Fruit fly (Drosophila melanogaster) whole organism, embryonic: ENCODE results near the gene CG5500.

Experiments
- Atf3 ChIP-seq: fragments of 200-800 bp; sonication (Bioruptor generic); optimal IDR thresholded peaks from 3 replicates; lab custom pipeline; 2016; ENCODE audit warnings: missing biosample characterization, missing genetic modification characterization
- BEAF-32 ChIP-seq: fragments of 200-800 bp; sonication (Bioruptor generic); optimal IDR thresholded peaks from 3 replicates; lab custom pipeline; 2017; ENCODE audit warnings: missing biosample characterization, missing genetic modification characterization, mild to moderate bottlenecking, moderate library complexity, missing genetic modification reagents
- CG12104 ChIP-seq: fragments of 200-800 bp; sonication (Bioruptor generic); optimal IDR thresholded peaks from 3 replicates; lab custom pipeline; 2016; ENCODE audit warnings: missing biosample characterization, missing genetic modification characterization
- CG13296 ChIP-seq: fragments of 200-800 bp; sonication (Bioruptor generic); optimal IDR thresholded peaks from 3 replicates; lab custom pipeline; 2018; ENCODE audit warnings: missing biosample characterization, mild to moderate bottlenecking, missing genetic modification characterization
- CG13775 ChIP-seq: fragments of 200-800 bp; sonication (Bioruptor generic); optimal IDR thresholded peaks from 3 replicates; lab custom pipeline; 2017; ENCODE audit warnings: missing biosample characterization, mild to moderate bottlenecking, missing genetic modification characterization
- CG15696 ChIP-seq: fragments of 200-800 bp; sonication (Bioruptor generic); optimal IDR thresholded peaks from 2 replicates; lab custom pipeline; 2019; ENCODE audit warnings: missing biosample characterization, mild to moderate bottlenecking, missing genetic modification characterization, moderate library complexity
- CG17359 ChIP-seq: fragments of 200-800 bp; sonication (Bioruptor generic); optimal IDR thresholded peaks from 3 replicates; lab custom pipeline; 2018; ENCODE audit warnings: missing biosample characterization, mild to moderate bottlenecking, missing genetic modification characterization, moderate library complexity
- CG1792 ChIP-seq: fragments of 200-800 bp; sonication (Bioruptor generic); optimal IDR thresholded peaks from 2 replicates; lab custom pipeline; 2016; ENCODE audit warnings: missing biosample characterization, missing genetic modification characterization
- CG2678 ChIP-seq: fragments of 200-800 bp; sonication (Bioruptor generic); optimal IDR thresholded peaks from 3 replicates; lab custom pipeline; 2019; ENCODE audit warnings: missing biosample characterization, mild to moderate bottlenecking, missing genetic modification characterization, moderate library complexity
- CG4404 ChIP-seq: fragments of 200-800 bp; sonication (Bioruptor generic); IDR thresholded peaks from 2 replicates; pipeline ENCODE4 v1.3.6; 2022; ENCODE audit warnings: missing biosample characterization, missing genetic modification characterization
- CG4424 ChIP-seq: fragments of 200-800 bp; sonication (Bioruptor generic); optimal IDR thresholded peaks from 3 replicates; lab custom pipeline; 2016; ENCODE audit warnings: missing biosample characterization, missing genetic modification characterization
- CG7556 ChIP-seq: fragments of 200-800 bp; sonication (Bioruptor generic); optimal IDR thresholded peaks from 2 replicates; lab custom pipeline; 2017; ENCODE audit warnings: missing biosample characterization, mild to moderate bottlenecking, missing genetic modification characterization
- CG8281 ChIP-seq: fragments of 200-800 bp; sonication (Bioruptor generic); optimal IDR thresholded peaks from 2 replicates; lab custom pipeline; 2018; ENCODE audit warnings: missing biosample characterization, mild to moderate bottlenecking, missing genetic modification characterization, moderate library complexity
- CG8388 ChIP-seq: fragments of 200-800 bp; sonication (Bioruptor generic); optimal IDR thresholded peaks from 2 replicates; lab custom pipeline; 2019; ENCODE audit warnings: missing biosample characterization, mild to moderate bottlenecking, missing genetic modification characterization, moderate library complexity
- CG9797 ChIP-seq: fragments of 200-800 bp; sonication (Bioruptor generic); optimal IDR thresholded peaks from 3 replicates; lab custom pipeline; 2018; ENCODE audit warnings: missing biosample characterization, mild to moderate bottlenecking, missing genetic modification characterization
- CrebB ChIP-seq: fragments of 200-800 bp; sonication (Bioruptor generic); optimal IDR thresholded peaks from 3 replicates; lab custom pipeline; 2018; ENCODE audit warnings: missing biosample characterization, mild to moderate bottlenecking, missing genetic modification characterization
- Doc3 ChIP-seq: fragments of 200-800 bp; sonication (Bioruptor generic); IDR thresholded peaks from 3 replicates; pipeline ENCODE4 v1.3.6; 2022; ENCODE audit warnings: missing biosample characterization, missing genetic modification characterization; ENCODE audit not compliant: partially characterized antibody
- Eip74EF ChIP-seq, 2 experiments: fragments of 200-800 bp in 1 of 2; fragments of >200 bp in 1 of 2; sonication (Bioruptor generic) in 1 of 2; optimal IDR thresholded peaks; 2 replicates each; lab custom pipeline; 2017 to 2019; ENCODE audit warnings: missing biosample characterization in 2 of 2, missing genetic modification characterization in 2 of 2, mild to moderate bottlenecking in 1 of 2, moderate library complexity in 1 of 2
- HLH54F ChIP-seq: fragments of 200-800 bp; sonication (Bioruptor generic); optimal IDR thresholded peaks from 3 replicates; lab custom pipeline; 2016; ENCODE audit warnings: missing biosample characterization, missing genetic modification characterization
- Hand ChIP-seq: fragments of 200-800 bp; sonication (Bioruptor generic); optimal IDR thresholded peaks from 2 replicates; lab custom pipeline; 2017; ENCODE audit warnings: mild to moderate bottlenecking, missing biosample characterization, missing genetic modification reagents, missing genetic modification characterization
- Hr51 ChIP-seq, 2 experiments: fragments of 200-800 bp; sonication (Bioruptor generic); optimal IDR thresholded peaks; 2 replicates in 1 of 2; 3 replicates in 1 of 2; lab custom pipeline; 2016 to 2018; ENCODE audit warnings: missing biosample characterization in 2 of 2, missing genetic modification characterization in 2 of 2, mild to moderate bottlenecking in 1 of 2, moderate library complexity in 1 of 2
- MTF-1 ChIP-seq: fragments of 200-800 bp; sonication (Bioruptor generic); optimal IDR thresholded peaks from 2 replicates; lab custom pipeline; 2018; ENCODE audit warnings: missing biosample characterization, mild to moderate bottlenecking, missing genetic modification characterization, borderline replicate concordance
- Opbp ChIP-seq: fragments of 200-800 bp; sonication (Bioruptor generic); IDR thresholded peaks from 3 replicates; pipeline ENCODE4 v1.3.6; 2022; ENCODE audit warnings: missing biosample characterization, missing genetic modification characterization; ENCODE audit not compliant: partially characterized antibody
- Optix ChIP-seq: fragments of 200-800 bp; sonication (Bioruptor generic); IDR thresholded peaks from 3 replicates; pipeline ENCODE4 v1.3.6; 2022; ENCODE audit warnings: missing biosample characterization, missing genetic modification characterization
- Sox100B ChIP-seq: fragments of 200-800 bp; sonication (Bioruptor generic); optimal IDR thresholded peaks from 3 replicates; lab custom pipeline; 2018; ENCODE audit warnings: missing biosample characterization, mild to moderate bottlenecking, missing genetic modification characterization
- Sox102F ChIP-seq: fragments of 200-800 bp; sonication (Bioruptor generic); optimal IDR thresholded peaks from 2 replicates; lab custom pipeline; 2018; ENCODE audit warnings: missing biosample characterization, mild to moderate bottlenecking, missing genetic modification characterization, moderate library complexity
- Xbp1 ChIP-seq: fragments of 200-800 bp; sonication (Bioruptor generic); optimal IDR thresholded peaks from 3 replicates; lab custom pipeline; 2016; ENCODE audit warnings: missing biosample characterization, mild to moderate bottlenecking, missing genetic modification characterization
- Xrp1 ChIP-seq: fragments of 200-800 bp; sonication (Bioruptor generic); IDR thresholded peaks from 2 replicates; pipeline ENCODE4 v1.3.6; 2022; ENCODE audit warnings: missing biosample characterization, missing genetic modification characterization
- ara ChIP-seq: fragments of 200-800 bp; sonication (Bioruptor generic); IDR thresholded peaks from 2 replicates; pipeline ENCODE4 v1.3.6; 2022; ENCODE audit warnings: missing biosample characterization, missing genetic modification characterization
- chif ChIP-seq, 2 experiments: fragments of 200-800 bp; sonication (Bioruptor generic); optimal IDR thresholded peaks; 3 replicates each; lab custom pipeline; 2016; ENCODE audit warnings: missing biosample characterization in 2 of 2, missing genetic modification characterization in 2 of 2
- crc ChIP-seq: fragments of 200-800 bp; sonication (Bioruptor generic); optimal IDR thresholded peaks from 2 replicates; lab custom pipeline; 2016; ENCODE audit warnings: missing biosample characterization, missing genetic modification characterization
- disco-r ChIP-seq: fragments of 200-800 bp; sonication (Bioruptor generic); optimal IDR thresholded peaks from 2 replicates; lab custom pipeline; 2016; ENCODE audit warnings: missing biosample characterization, missing genetic modification characterization
- dysf ChIP-seq: fragments of 200-800 bp; sonication (Bioruptor generic); IDR thresholded peaks from 3 replicates; pipeline ENCODE4 v1.3.6; 2022; ENCODE audit warnings: missing biosample characterization, missing genetic modification characterization
- emc ChIP-seq: fragments of 200-800 bp; sonication (Bioruptor generic); optimal IDR thresholded peaks from 2 replicates; lab custom pipeline; 2016; ENCODE audit warnings: missing biosample characterization, missing genetic modification characterization
- eve ChIP-seq, 2 experiments: fragments of >200 bp; optimal IDR thresholded peaks; 2 replicates each; lab custom pipeline; 2017; ENCODE audit warnings: missing biosample characterization in 2 of 2, missing genetic modification characterization in 2 of 2
- ftz-f1 ChIP-seq: fragments of 200-800 bp; sonication (Bioruptor generic); optimal IDR thresholded peaks from 2 replicates; lab custom pipeline; 2016; ENCODE audit warnings: missing biosample characterization, missing genetic modification characterization
- gcm2 ChIP-seq: fragments of 200-800 bp; sonication (Bioruptor generic); optimal IDR thresholded peaks from 2 replicates; lab custom pipeline; 2016; ENCODE audit warnings: missing biosample characterization, missing genetic modification characterization
- gfzf ChIP-seq: fragments of 200-800 bp; sonication (Bioruptor generic); optimal IDR thresholded peaks from 2 replicates; lab custom pipeline; 2016; ENCODE audit warnings: missing biosample characterization, mild to moderate bottlenecking, missing genetic modification characterization, moderate library complexity
- insv ChIP-seq, 2 experiments: fragments of 200-800 bp; sonication (Bioruptor generic); optimal IDR thresholded peaks; 3 replicates each; lab custom pipeline; 2016 to 2018; ENCODE audit warnings: missing biosample characterization in 2 of 2, missing genetic modification characterization in 2 of 2
- lbe ChIP-seq: fragments of 200-800 bp; sonication (Bioruptor generic); optimal IDR thresholded peaks from 2 replicates; lab custom pipeline; 2016; ENCODE audit warnings: missing biosample characterization, mild to moderate bottlenecking, missing genetic modification characterization
- oc ChIP-seq: fragments of 200-800 bp; sonication (Bioruptor generic); optimal IDR thresholded peaks from 2 replicates; lab custom pipeline; 2018; ENCODE audit warnings: missing biosample characterization, mild to moderate bottlenecking, missing genetic modification characterization, moderate library complexity
- p53 ChIP-seq: fragments of 200-800 bp; sonication (Bioruptor generic); optimal IDR thresholded peaks from 2 replicates; lab custom pipeline; 2016; ENCODE audit warnings: missing biosample characterization, missing genetic modification characterization
- pan ChIP-seq, 4 experiments: fragments of >200 bp in 3 of 4; fragments of 200-800 bp in 1 of 4; sonication (Bioruptor generic) in 1 of 4; optimal IDR thresholded peaks in 3 of 4; IDR thresholded peaks in 1 of 4; 2 replicates each; pipeline versions ENCODE4 v1.3.6 to Lab custom; 2017 to 2022; ENCODE audit warnings: missing biosample characterization in 2 of 4, missing genetic modification characterization in 2 of 4, mixed read lengths in 1 of 4
- pum ChIP-seq: fragments of 200-800 bp; sonication (Bioruptor generic); optimal IDR thresholded peaks from 2 replicates; lab custom pipeline; 2016; ENCODE audit warnings: missing biosample characterization, missing genetic modification characterization
- salm ChIP-seq: fragments of 200-800 bp; sonication (Bioruptor generic); optimal IDR thresholded peaks from 2 replicates; lab custom pipeline; 2018; ENCODE audit warnings: missing biosample characterization, mild to moderate bottlenecking, missing genetic modification characterization
- sens-2 ChIP-seq: fragments of 200-800 bp; sonication (Bioruptor generic); IDR thresholded peaks from 2 replicates; pipeline ENCODE4 v1.3.6; 2022; ENCODE audit warnings: missing biosample characterization, missing genetic modification characterization
- shn ChIP-seq: fragments of 200-800 bp; sonication (Bioruptor generic); optimal IDR thresholded peaks from 3 replicates; lab custom pipeline; 2016; ENCODE audit warnings: missing biosample characterization, missing genetic modification characterization
- sisA ChIP-seq: fragments of 200-800 bp; sonication (Bioruptor generic); IDR thresholded peaks from 2 replicates; pipeline ENCODE4 v1.3.6; 2022; ENCODE audit warnings: missing biosample characterization, missing genetic modification characterization
- slp2 ChIP-seq: fragments of 200-800 bp; sonication (Bioruptor generic); optimal IDR thresholded peaks from 2 replicates; lab custom pipeline; 2016; ENCODE audit warnings: missing biosample characterization, missing genetic modification characterization
- zen ChIP-seq: fragments of 200-800 bp; sonication (Bioruptor generic); optimal IDR thresholded peaks from 3 replicates; lab custom pipeline; 2018; ENCODE audit warnings: missing biosample characterization, mild to moderate bottlenecking, missing genetic modification characterization, moderate library complexity

The CG5500 gene

dm6 chr3R:26908750-26909149 is 32.3 kb downstream of the CG5500 start (continued):
- TF ChIP-seq CG13775 (GFP tag; lab: Kevin White, UChicago) = no peak
- TF ChIP-seq CG8281 (tag; lab: Kevin White, UChicago) = no peak
- no peak for TF ChIP-seq p53 (GFP tag; lab: Kevin White, UChicago)
- TF ChIP-seq eve (GFP tag; optimal IDR thresholded peaks at IDR 0.05; lab: Kevin White, UChicago) = no peak
- TF ChIP-seq CrebB (tag; lab: Kevin White, UChicago) = peak; percentile 31
- no peak for TF ChIP-seq shn (GFP tag; lab: Kevin White, UChicago)
- TF ChIP-seq Opbp (GFP tag; lab: Robert Waterston, UW) = no peak
- no peak for TF ChIP-seq disco-r (GFP tag; lab: Kevin White, UChicago)
- TF ChIP-seq Hand (GFP tag; lab: Kevin White, UChicago) = no peak
- TF ChIP-seq dysf (GFP tag; lab: Robert Waterston, UW) = no peak
- no peak for TF ChIP-seq ara (GFP tag; lab: Robert Waterston, UW)
- TF ChIP-seq crc (GFP tag; lab: Kevin White, UChicago) = no peak
- peak; percentile 41 for TF ChIP-seq CG2678 (tag; lab: Kevin White, UChicago)
- no peak for TF ChIP-seq slp2 (GFP tag; lab: Kevin White, UChicago)
- no peak for TF ChIP-seq lbe
- no peak for TF ChIP-seq sens-2 (GFP tag; lab: Robert Waterston, UW)
- no peak for TF ChIP-seq Xbp1 (GFP tag; lab: Kevin White, UChicago)
- TF ChIP-seq zen (tag; lab: Kevin White, UChicago) = no peak
- TF ChIP-seq CG4404 (GFP tag; lab: Robert Waterston, UW) = no peak
- TF ChIP-seq sisA (GFP tag; lab: Robert Waterston, UW) = no peak
- TF ChIP-seq gcm2 (GFP tag; lab: Kevin White, UChicago) = no peak
- TF ChIP-seq Xrp1 (GFP tag; lab: Robert Waterston, UW) = peak; percentile 49; the same call in 1 of the 2 replicates
- no peak for TF ChIP-seq CG1792 (GFP tag; lab: Kevin White, UChicago)
- no peak for TF ChIP-seq CG12104
- no peak for TF ChIP-seq pan (optimal IDR thresholded peaks at IDR 0.05; lab: Kevin White, UChicago)
- peak in 1 of 2 experiments; percentile 15 for TF ChIP-seq pan (GFP tag; optimal IDR thresholded peaks at IDR 0.05 in 1 of 2, IDR thresholded peaks at IDR 0.05 in 1 of 2)
- no peak for TF ChIP-seq CG9797 (GFP tag; lab: Kevin White, UChicago)
- TF ChIP-seq HLH54F = no peak
- no peak for TF ChIP-seq Optix (GFP tag; lab: Robert Waterston, UW)
- TF ChIP-seq CG4424 (GFP tag; lab: Kevin White, UChicago) = no peak
- no peak for TF ChIP-seq Hr51 (GFP tag; optimal IDR thresholded peaks at IDR 0.05; lab: Kevin White, UChicago)
- no peak for TF ChIP-seq pum (GFP tag; lab: Kevin White, UChicago)
- TF ChIP-seq CG15696 (tag; lab: Kevin White, UChicago) = peak; percentile 7
- no peak for TF ChIP-seq insv (GFP tag; optimal IDR thresholded peaks at IDR 0.05; lab: Kevin White, UChicago)
- no peak for TF ChIP-seq emc (GFP tag; lab: Kevin White, UChicago)
- TF ChIP-seq Sox102F (GFP tag; lab: Kevin White, UChicago) = no peak
- TF ChIP-seq salm (tag; lab: Kevin White, UChicago) = no peak
- TF ChIP-seq Doc3 (GFP tag; lab: Robert Waterston, UW) = no peak
- TF ChIP-seq CG8388 (GFP tag; lab: Kevin White, UChicago) = no peak
- TF ChIP-seq chif (GFP tag; optimal IDR thresholded peaks at IDR 0.05; lab: Kevin White, UChicago) = no peak
- TF ChIP-seq gfzf (GFP tag; lab: Kevin White, UChicago) = no peak
- TF ChIP-seq CG17359 (tag; lab: Kevin White, UChicago) = peak; percentile 16
- no peak for TF ChIP-seq oc (tag; lab: Kevin White, UChicago)
- TF ChIP-seq Atf3 (GFP tag; lab: Kevin White, UChicago) = no peak
- TF ChIP-seq Sox100B = peak; percentile 29
- TF ChIP-seq MTF-1 = peak; percentile 43
- no peak for TF ChIP-seq BEAF-32 (GFP tag; lab: Kevin White, UChicago)
- TF ChIP-seq CG13296 = peak; percentile 19
- no peak for TF ChIP-seq Eip74EF (GFP tag; optimal IDR thresholded peaks at IDR 0.05; lab: Kevin White, UChicago)
- TF ChIP-seq ftz-f1 (GFP tag; lab: Kevin White, UChicago) = no peak
- peak; percentile 1 for TF ChIP-seq CG7556 (GFP tag; lab: Kevin White, UChicago)
